Fruit fly (Drosophila melanogaster): ENCODE measurements around the gene LManIII.
A peak's percentile ranks its signal among the peaks of the same experiment; 100 is the strongest.

The LManIII gene

DNA sequence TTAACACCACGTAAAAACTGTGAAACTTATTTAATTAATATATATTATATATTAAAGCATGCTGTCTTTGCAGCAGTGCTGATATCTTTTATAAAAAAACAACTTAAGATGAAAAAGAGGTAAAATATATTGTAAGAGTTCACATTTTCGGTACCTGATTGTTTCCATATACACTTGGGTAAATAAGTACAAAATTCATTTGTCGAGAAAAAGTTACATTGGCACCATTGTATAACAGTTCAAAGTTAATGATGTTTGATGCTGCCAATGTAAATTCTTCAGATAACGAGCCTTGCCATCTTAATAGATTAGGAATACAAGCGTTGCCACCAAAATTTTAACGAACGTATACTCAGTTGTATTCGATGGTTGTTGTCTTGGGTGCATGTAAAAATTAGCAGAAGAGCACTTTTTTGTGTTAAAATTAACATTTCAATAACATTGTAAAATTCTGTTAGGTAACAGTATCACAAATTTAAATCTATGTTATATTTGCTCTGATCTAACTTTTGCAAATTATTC lies 27.7 kb downstream of the LManIII start (continued):
- TF ChIP-seq Hmr (GFP tag; optimal IDR thresholded peaks at IDR 0.05) (peak; percentile 10), insv (GFP tag; optimal IDR thresholded peaks at IDR 0.05) (peak in 1 of 2 experiments; percentile 2), CG16813 (GFP tag; IDR thresholded peaks at IDR 0.05; ENCODE audit: partially characterized antibody) (no peak), Scr (GFP tag; IDR thresholded peaks at IDR 0.05; ENCODE audit: partially characterized antibody) (no peak), row (GFP tag; IDR thresholded peaks at IDR 0.05) (peak; percentile 79), HmgZ (tag; optimal IDR thresholded peaks at IDR 0.05) (peak; percentile 9), sug (tag; optimal IDR thresholded peaks at IDR 0.05) (peak; percentile 8), CG8089 (GFP tag; optimal IDR thresholded peaks at IDR 0.05) (no peak), Abd-B (GFP tag; optimal IDR thresholded peaks at IDR 0.05) (peak; percentile 66), Opbp (GFP tag; IDR thresholded peaks at IDR 0.05; ENCODE audit: partially characterized antibody) (no peak; the same call in 2 of the 3 replicates), bigmax (GFP tag; optimal IDR thresholded peaks at IDR 0.05) (no peak), disco-r (GFP tag; optimal IDR thresholded peaks at IDR 0.05) (no peak), Dp (GFP tag; optimal IDR thresholded peaks at IDR 0.05) (peak; percentile 9), Antp (GFP tag; optimal IDR thresholded peaks at IDR 0.05) (no peak), Dek (tag; optimal IDR thresholded peaks at IDR 0.05) (no peak), CG1603 (tag; optimal IDR thresholded peaks at IDR 0.05) (peak; percentile 23), exex (tag; optimal IDR thresholded peaks at IDR 0.05) (peak; percentile 1), CG15601 (tag; optimal IDR thresholded peaks at IDR 0.05) (peak; percentile 29), CG17186 (GFP tag; optimal IDR thresholded peaks at IDR 0.05) (peak; percentile 43), Dref (GFP tag; IDR thresholded peaks at IDR 0.05) (no peak), CG10267 (tag; optimal IDR thresholded peaks at IDR 0.05) (peak; percentile 12), CG14710 (tag; optimal IDR thresholded peaks at IDR 0.05) (peak; percentile 44), CG2116 (GFP tag; optimal IDR thresholded peaks at IDR 0.05) (peak; percentile 38), CoRest (tag; optimal IDR thresholded peaks at IDR 0.05) (peak; percentile 5), grau (tag; optimal IDR thresholded peaks at IDR 0.05) (peak; percentile 1), tgo (GFP tag; IDR thresholded peaks at IDR 0.05) (no peak), yki (optimal IDR thresholded peaks at IDR 0.05) (peak; percentile 2), CG4707 (GFP tag; optimal IDR thresholded peaks at IDR 0.05) (peak; percentile 14), CHES-1-like (GFP tag; optimal IDR thresholded peaks at IDR 0.05) (no peak), Pdp1 (GFP tag; optimal IDR thresholded peaks at IDR 0.05) (peak in 1 of 2 experiments; percentile 7), CG12391 (tag; optimal IDR thresholded peaks at IDR 0.05) (peak; percentile 9), CG11696 (GFP tag; IDR thresholded peaks at IDR 0.05) (no peak), pzg (GFP tag; optimal IDR thresholded peaks at IDR 0.05) (peak; percentile 42), CG3726 (GFP tag; IDR thresholded peaks at IDR 0.05) (no peak), Atf6 (GFP tag; IDR thresholded peaks at IDR 0.05) (no peak), CG2712 (tag; optimal IDR thresholded peaks at IDR 0.05) (peak; percentile 34), CG13287 (GFP tag; IDR thresholded peaks at IDR 0.05; ENCODE audit: partially characterized antibody) (no peak; the same call in 1 of the 2 replicates), trem (tag; optimal IDR thresholded peaks at IDR 0.05) (peak; percentile 30), Eip74EF (GFP tag; optimal IDR thresholded peaks at IDR 0.05) (no peak)

Measured in whole organism, embryonic.